Fruit fly (Drosophila melanogaster): ENCODE results near the gene Fad2.

The Fad2 gene

DNA sequence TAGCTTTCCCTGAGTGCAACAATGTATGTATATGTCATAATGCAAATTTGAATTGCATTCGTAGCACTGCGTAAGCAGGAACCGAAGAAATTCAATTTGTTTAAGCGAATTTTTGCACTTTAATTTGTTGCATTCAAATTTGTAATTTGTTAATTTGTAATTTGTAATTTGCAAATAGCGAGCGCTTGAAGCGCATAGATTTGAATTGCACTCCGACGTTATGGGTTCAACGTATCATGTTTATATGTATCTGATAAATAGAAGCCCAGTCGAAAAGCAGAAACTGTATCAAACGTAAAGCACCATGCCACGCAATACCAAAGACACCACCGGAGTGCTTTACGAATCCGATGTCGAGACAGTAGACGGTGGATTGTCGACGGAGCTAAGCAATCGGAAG is at the start of gene Fad2:
Gene Fad2, plus strand, starts transcription at position 301 of the 400 bp plus-strand sequence.
- TF ChIP-seq noc (tag; optimal IDR thresholded peaks at IDR 0.05) = no peak

DNA sequence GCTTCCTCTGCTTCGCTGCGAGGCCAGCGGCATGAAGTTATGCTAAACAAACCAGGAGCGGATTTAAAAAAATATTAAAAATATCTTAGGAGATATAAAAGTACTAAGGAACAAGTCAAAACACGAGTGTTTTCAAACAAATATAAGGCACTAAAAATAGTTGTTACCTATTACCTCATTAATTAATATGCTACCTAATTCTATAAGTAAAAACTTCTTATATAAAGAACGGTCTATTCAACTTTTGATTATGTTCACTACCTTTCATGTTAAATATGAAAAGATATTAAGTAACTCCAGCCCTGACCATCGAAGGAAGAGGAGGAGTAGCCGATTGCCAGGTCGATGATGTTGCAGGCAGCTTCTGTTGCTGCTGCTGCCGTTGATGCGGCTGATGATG is 46.9 kb upstream of the Fad2 start:
- TF ChIP-seq noc (tag; optimal IDR thresholded peaks at IDR 0.05) = no peak

DNA sequence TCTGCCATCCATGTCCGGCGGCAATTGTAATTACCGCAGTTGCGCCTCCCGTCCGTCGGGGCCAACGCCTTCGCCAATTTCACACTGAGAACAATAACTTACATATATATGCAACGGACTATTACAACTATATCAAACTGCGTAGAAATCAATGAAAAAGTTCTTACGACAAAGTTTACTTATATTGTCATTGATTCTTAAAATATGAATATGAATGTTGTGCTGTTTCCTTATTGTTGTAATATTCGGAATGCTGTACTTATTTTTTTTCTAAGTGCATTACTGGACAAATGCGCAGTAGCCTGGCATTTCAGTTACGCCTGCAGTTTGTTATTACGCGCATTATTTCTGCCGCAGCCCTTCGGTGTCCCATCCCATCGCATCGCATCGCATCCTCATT is 45.9 kb upstream of the Fad2 start:
- TF ChIP-seq noc (tag; optimal IDR thresholded peaks at IDR 0.05) = no peak

DNA sequence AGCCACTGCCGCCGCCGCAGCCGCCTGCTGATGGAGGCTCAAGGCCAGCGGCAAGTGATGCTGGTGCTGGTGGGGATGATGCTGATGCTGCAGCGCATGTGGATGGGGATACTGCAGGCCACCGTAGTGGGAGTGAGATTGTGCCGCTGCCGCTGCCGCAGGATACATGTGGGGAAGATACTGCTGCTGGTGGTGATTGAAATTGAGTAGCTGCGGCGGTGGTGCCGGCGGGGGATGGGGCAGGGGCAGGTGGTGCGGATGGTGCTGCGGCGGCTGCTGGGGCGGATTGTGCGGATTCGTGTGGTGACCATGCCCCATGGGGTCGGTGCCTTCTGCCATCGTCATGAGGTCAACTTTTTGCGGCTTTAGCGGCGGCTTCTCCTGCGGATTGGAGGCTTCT is 38.8 kb upstream of the Fad2 start:
- TF ChIP-seq noc (tag; optimal IDR thresholded peaks at IDR 0.05) = no peak

DNA sequence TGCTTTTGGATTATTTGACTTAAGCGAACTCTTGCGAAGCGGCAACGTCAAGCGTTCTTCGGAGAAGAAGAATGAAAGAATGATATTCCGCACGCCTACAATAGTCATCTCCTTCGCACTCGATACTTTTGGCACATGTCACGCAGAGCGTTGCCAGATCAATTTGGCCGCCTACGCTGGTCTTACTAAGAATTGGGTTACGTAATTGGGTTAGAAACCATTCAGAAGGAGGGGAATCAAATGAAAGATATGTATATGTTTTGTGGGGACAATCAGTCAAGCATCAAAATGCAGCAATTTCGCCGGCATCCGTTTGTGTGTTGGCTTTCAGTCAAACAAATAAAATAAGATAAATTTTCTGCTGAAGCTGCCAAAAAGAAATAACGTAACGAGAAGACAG is 37.7 kb upstream of the Fad2 start:
- no peak for TF ChIP-seq noc (tag; optimal IDR thresholded peaks at IDR 0.05)

DNA sequence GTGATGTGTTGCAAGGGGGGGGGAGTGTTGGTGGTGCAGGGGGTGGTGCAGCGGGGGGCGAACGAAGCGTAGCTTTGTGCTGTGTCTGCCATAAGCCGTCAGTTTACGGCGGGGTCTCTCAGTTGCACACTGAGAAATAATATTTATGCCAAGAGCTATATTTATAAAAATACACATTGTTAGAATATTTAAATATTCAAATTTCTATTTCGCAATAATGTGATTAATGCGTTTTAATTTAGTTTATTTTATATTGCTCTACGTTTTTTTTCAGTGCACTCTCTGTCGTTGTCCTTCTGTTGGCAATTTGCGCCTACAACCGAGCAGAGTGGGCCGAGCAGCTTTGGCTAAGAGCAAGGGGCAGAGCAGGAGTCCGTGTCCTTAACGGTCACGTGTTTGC is 36.7 kb upstream of the Fad2 start:
- TF ChIP-seq noc (tag; optimal IDR thresholded peaks at IDR 0.05) = no peak

DNA sequence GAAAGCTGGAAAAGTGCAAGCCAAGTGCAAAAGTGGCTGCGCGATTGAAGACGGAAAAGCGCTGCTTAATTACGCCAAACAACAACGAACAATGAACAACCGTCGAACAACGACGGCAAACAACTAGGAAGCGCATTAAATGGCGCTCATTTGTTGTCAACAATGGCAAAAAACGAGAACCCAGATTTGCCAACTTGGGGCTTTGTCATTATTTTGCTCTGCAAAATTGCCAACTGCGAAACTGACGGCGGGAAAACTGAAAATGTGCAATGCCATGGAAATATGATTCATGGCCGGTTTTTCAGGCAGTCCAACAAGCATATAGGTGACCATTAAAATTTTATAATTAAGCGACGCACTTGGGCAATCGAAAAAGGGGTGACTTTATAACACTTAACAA is 34.8 kb upstream of the Fad2 start:
- no peak for TF ChIP-seq noc (tag; optimal IDR thresholded peaks at IDR 0.05)

DNA sequence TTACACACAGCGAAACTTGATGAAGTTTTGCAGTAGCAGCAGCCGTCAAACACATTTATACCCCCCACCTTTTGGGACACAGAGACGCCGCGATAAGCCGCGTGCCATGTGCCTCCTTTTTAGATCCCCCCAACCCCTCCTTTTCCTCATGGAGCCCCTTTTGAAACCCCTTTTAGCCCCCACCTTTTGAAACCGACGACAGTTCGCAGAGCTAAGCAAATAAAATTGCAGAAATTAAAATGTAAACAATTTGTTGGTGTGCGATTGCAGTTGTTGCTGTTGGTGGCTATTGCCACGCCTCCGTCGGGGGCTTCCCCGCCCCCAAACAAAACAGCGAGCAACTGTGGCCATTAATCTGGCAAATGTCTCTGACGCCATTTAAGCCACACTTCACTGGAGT is 34.0 kb upstream of the Fad2 start:
- TF ChIP-seq noc (tag; optimal IDR thresholded peaks at IDR 0.05) = no peak

DNA sequence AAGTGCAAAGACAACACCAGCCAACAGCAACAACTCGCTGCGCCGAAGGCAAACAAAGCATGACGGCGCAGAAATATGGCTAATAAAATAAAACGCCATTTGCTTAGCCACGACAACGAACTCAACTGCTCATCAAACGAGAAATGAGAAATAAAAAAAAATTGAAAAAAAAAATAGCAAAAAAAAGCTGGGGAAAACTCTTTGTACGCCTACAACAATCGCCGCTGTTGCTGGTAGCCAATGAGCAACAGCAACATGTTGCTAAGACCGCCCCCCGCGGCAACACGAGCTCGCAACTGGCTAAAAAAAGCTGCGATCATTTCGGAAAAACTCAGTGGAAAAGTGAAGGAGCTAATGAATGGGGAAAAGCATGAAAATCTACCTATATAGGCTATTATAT is 33.5 kb upstream of the Fad2 start:
- TF ChIP-seq noc (tag; optimal IDR thresholded peaks at IDR 0.05) = no peak

DNA sequence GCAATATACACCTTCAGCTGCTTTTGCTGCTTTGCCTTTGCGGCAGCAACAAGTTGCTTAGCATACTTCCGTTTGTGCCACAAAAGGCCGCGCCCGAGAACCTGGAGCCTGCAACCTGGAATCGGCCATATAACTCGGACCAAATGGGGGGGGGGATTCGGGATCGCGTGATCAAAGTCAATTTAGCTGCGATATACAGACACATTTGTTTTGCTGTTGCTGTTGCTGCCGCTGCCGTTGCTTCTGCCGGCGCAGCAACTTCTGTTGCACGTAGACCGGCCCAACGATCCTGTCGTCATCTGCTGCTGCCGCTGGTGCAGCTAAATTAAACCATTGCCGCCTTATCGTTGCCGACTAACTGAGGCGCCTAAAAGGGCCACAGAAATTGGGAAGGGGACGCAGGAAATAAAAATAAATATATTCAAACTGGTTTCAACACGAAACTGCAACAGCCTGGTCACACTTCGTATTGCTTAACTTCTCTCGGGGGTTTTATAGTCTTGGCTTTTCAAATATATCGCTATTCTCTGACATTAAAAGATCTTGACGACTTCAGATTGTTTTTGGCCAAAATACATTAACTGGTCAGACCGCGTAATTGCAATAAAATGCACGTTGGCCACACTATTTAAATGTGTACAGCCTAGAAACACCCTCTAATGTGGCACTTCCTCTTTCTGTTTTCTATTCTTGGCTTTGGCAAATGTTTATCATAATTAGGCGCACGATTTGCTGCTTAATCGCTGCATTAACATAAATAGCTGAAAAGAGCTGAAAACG is 31.9 kb upstream of the Fad2 start:
- no peak for TF ChIP-seq noc (tag; optimal IDR thresholded peaks at IDR 0.05)

DNA sequence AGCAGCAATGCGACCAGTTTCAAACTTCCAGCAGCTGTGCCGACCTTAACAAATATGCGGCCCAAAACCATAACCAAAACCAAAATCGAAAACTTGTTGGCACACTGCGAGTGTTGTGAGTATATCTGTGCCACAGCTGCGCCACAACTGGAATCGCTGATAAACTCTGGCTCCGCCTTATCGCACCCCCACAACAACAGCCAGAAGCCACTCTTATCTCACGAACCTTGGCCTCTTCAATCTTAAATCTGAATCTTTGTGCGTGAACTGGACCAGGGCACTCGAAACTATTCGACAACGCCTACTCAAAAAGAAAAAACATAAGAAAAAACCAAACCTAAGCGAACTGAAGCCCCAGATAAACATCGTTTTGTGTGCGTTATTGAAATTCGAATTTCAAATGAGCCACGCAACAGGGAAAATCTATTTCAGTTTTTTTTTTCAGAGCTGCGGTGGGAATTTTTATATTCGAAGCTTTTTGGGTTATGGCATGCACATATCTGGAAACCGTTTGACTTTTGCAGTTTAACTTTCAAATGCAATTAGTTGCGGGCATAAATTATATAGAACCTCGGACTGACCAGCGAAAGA is 26.0 kb upstream of the Fad2 start:
- no peak for TF ChIP-seq noc (tag; optimal IDR thresholded peaks at IDR 0.05)

DNA sequence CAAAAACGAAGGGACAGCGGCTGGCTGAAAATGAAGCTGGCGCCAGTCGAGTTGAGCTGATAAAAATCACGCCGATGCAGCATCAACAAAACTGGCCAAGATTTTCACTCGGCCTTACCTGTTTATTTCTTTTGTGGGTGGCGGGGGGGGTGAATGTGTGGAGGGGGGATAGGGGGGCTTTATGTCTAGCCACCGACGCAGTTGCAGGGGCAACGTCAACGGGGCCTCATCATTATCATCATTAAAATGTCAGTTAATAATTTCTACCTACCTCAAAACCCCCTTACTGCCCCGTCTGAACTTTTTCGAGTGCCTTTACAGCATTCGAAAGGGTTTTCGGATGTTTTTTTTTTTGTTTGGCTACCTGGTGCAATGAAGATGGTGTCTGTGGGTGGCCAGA is 23.8 kb upstream of the Fad2 start:
- no peak for TF ChIP-seq noc (tag; optimal IDR thresholded peaks at IDR 0.05)

DNA sequence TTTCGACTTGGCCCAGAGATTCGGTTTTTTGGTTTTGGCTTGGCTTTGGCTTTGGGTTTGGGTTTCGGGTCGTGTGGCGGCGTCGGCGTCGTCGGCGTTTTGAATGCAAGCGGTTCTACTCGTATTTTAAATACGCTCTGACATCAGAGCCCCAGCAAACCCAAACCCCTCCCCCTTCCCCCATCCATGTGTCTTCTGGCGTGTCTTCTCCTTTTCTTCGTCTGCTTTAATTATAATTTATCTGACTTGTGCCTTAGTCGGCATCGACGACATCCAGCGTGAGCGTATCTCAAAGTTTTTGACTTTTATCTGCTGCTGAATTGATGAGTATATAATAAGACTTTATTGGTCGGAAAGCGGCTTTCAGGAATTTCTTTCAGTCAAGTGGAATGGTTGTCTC is 21.6 kb upstream of the Fad2 start:
- no peak for TF ChIP-seq noc (tag; optimal IDR thresholded peaks at IDR 0.05)

DNA sequence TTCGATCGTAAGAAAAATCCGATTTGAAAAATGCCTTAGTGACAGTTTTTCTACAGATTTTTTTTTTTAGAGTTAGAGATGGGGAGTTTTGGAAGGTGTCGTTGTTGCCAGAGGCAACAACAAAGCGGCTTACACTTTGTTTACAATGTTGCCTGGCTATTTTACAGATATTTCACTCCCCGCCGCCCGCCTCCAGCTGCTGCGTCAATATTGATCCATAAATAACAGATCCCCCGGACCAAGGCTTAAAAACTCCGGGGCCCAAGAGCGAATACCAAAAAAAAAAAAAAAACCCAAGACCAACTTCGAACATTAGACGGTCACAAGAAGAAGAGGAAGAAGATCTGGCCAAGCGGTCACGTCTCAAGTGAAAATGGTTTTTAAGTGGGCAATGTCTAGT is 20.4 kb upstream of the Fad2 start:
- TF ChIP-seq noc (tag; optimal IDR thresholded peaks at IDR 0.05) = no peak

DNA sequence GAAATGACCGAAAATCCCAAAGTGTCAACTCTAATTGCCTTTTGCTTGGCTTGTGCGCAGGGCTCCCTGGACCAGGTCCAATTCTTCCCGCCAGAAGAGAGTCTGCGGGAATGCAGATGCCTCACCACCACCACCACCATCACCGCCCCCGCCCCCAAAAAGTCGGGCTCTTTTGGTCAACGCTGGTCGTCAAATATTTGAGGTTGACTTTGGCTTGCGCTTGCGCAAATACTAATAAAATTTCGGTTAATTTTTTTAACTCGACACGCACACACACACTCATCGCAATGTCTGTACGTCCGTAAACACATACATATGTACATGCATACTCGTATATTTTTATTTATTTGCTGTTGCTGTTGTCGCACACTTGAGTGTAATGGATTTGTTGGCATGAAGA is 19.4 kb upstream of the Fad2 start:
- no peak for TF ChIP-seq noc (tag; optimal IDR thresholded peaks at IDR 0.05)

DNA sequence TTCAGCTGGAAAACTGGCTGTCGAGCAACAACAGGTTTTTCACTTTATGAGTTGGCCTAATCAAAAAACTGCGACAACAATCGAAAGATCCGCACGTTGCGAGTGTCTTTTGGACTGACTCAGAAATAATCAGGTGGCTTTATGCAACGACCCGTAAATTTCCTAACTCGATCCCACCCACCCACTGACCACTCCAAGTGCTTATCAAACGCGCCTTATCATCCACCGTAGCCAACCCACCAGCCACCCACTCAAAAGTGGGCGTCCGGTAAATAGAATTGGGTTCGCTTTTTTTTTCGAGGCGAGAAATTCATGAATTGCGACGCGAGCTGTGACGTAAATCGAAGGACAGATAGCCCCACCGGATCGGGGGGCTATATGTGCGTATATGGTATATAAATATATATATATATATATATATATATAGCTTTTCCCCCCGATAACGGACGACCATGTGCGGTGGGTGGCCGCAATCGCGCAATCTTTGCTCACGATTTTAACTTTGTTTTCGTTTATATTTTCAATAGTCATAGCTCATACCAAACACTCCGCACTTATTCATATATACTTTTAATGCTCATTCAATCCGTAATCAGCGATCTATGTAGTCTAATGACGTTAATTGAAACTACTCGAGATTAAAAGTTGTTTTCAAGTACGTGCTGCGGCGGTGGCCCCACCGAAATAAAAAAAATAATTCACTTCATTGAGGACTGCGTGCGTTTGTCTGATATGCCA is 18.4 kb upstream of the Fad2 start:
- TF ChIP-seq noc (tag; optimal IDR thresholded peaks at IDR 0.05) = no peak

DNA sequence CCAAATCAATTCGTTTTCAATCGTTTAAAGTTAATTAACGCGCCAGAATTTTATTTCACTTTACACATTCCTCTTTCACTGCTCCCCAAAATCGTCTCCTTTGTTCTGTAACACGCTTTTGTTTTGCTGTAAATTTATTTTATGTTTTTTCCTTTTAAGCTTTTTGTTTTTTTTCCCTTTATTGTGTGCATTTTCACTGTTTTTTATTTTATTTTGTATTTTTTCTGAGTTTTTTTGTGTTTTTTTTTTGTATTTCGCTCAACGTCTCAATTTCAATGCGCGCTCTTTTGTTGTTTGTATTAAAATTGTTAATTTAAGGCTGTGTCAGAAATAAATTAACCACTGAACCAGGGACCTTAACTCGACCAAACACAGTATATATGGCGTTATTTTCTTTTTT is 16.9 kb upstream of the Fad2 start:
- no peak for TF ChIP-seq noc (tag; optimal IDR thresholded peaks at IDR 0.05)
